Worm (Caenorhabditis elegans): ENCODE measurements around the gene T20D4.12.
A peak's percentile ranks its signal among the peaks of the same experiment; 100 is the strongest.

The T20D4.12 gene

ce11 chrV:3442609-3443008 is 45.7 kb downstream of the T20D4.12 start:
- no peak for TF ChIP-seq ceh-28 (tag; optimal IDR thresholded peaks at IDR 0.05)
- no peak for TF ChIP-seq fkh-2 (tag; optimal IDR thresholded peaks at IDR 0.05)
- no peak for TF ChIP-seq tbx-2 (tag; optimal IDR thresholded peaks at IDR 0.05)
- TF ChIP-seq ztf-4 (tag; optimal IDR thresholded peaks at IDR 0.05): no peak
- no peak for TF ChIP-seq ceh-9 (tag; optimal IDR thresholded peaks at IDR 0.05)
- no peak for TF ChIP-seq nfya-1 (tag; optimal IDR thresholded peaks at IDR 0.05; ENCODE audit: insufficient read depth)
- TF ChIP-seq ztf-11 (tag; optimal IDR thresholded peaks at IDR 0.05): no peak
- TF ChIP-seq fkh-10 (GFP tag; optimal IDR thresholded peaks at IDR 0.05): no peak
- no peak for TF ChIP-seq nhr-25 (tag; optimal IDR thresholded peaks at IDR 0.05)
- TF ChIP-seq ceh-82 (tag; optimal IDR thresholded peaks at IDR 0.05): no peak
- TF ChIP-seq ZK546.5 (tag; optimal IDR thresholded peaks at IDR 0.05): no peak
- no peak for TF ChIP-seq lin-39 (tag; optimal IDR thresholded peaks at IDR 0.05)
- no peak for TF ChIP-seq nhr-77 (tag; optimal IDR thresholded peaks at IDR 0.05)
- TF ChIP-seq nhr-12 (tag; optimal IDR thresholded peaks at IDR 0.05): no peak
- TF ChIP-seq ama-1 (optimal IDR thresholded peaks at IDR 0.05): no peak
- TF ChIP-seq fos-1 (tag; optimal IDR thresholded peaks at IDR 0.05): no peak
- no peak for TF ChIP-seq nhr-76 (tag; optimal IDR thresholded peaks at IDR 0.05)
- TF ChIP-seq unc-39 (tag; optimal IDR thresholded peaks at IDR 0.05): no peak
- no peak for TF ChIP-seq elt-1 (tag; optimal IDR thresholded peaks at IDR 0.05)

- TF ChIP-seq daf-12 (tag; optimal IDR thresholded peaks at IDR 0.05): no peak
- no peak for TF ChIP-seq hmg-11 (tag; optimal IDR thresholded peaks at IDR 0.05)
- TF ChIP-seq mml-1 (tag; optimal IDR thresholded peaks at IDR 0.05): no peak
- TF ChIP-seq nhr-237 (tag; optimal IDR thresholded peaks at IDR 0.05): no peak
- TF ChIP-seq nhr-11 (tag; optimal IDR thresholded peaks at IDR 0.05): no peak
- no peak for TF ChIP-seq elt-1 (tag; optimal IDR thresholded peaks at IDR 0.05)
- TF ChIP-seq ama-1 (optimal IDR thresholded peaks at IDR 0.05): no peak
- no peak for TF ChIP-seq lin-39 (tag; optimal IDR thresholded peaks at IDR 0.05)
- TF ChIP-seq snpc-4 (tag; optimal IDR thresholded peaks at IDR 0.05): no peak
- no peak for TF ChIP-seq unc-62 (GFP tag; optimal IDR thresholded peaks at IDR 0.05)
These were observed 47.9 kb downstream of the T20D4.12 start, which contains the start of gene cfz-2 for ce11 chrV:3444777-3445089. Gene cfz-2, minus strand, starts transcription at chrV:3444877.

ce11 chrV:3445090-3445832 is 48.4 kb downstream of the T20D4.12 start:
- TF ChIP-seq pha-4 (tag; optimal IDR thresholded peaks at IDR 0.05): peak; percentile 10
- TF ChIP-seq nhr-28 (tag; optimal IDR thresholded peaks at IDR 0.05): no peak
